Worm (Caenorhabditis elegans) whole organism, L1 larva: Measurements from ENCODE around the gene C18B2.4.

Experiments used
- dpl-1 ChIP-seq, 3 experiments: fragments of 150-350 bp in 2 of 3; sonication (generic microtip) in 1 of 3; optimal IDR thresholded peaks; 2 replicates each; lab custom pipeline; 2014 to 2017; ENCODE audit warnings: missing biosample characterization in 3 of 3, missing genetic modification characterization in 3 of 3, missing genetic modification reagents in 3 of 3
- egl-27 ChIP-seq, 2 experiments: fragments of 150-350 bp in 1 of 2; sonication (generic microtip); optimal IDR thresholded peaks; 3 replicates each; lab custom pipeline; 2017 to 2018; ENCODE audit warnings: missing biosample characterization in 2 of 2, missing genetic modification characterization in 2 of 2, missing genetic modification reagents in 2 of 2
- lsy-2 ChIP-seq, 2 experiments: fragments of 150-350 bp; optimal IDR thresholded peaks; 2 replicates each; lab custom pipeline; 2014; ENCODE audit warnings: missing biosample characterization in 2 of 2, missing genetic modification characterization in 2 of 2
- mdl-1 ChIP-seq, 2 experiments: fragments of 150-350 bp; optimal IDR thresholded peaks; 2 replicates each; lab custom pipeline; 2014 to 2017; ENCODE audit warnings: missing biosample characterization in 2 of 2, missing genetic modification characterization in 2 of 2, inconsistent platforms in 1 of 2
- snpc-4 ChIP-seq: fragments of 150-350 bp; optimal IDR thresholded peaks from 2 replicates; lab custom pipeline; 2014; ENCODE audit warnings: missing biosample characterization, missing genetic modification characterization
- unc-130 ChIP-seq: fragments of 150-350 bp; optimal IDR thresholded peaks from 2 replicates; lab custom pipeline; 2017; ENCODE audit warnings: missing biosample characterization, missing genetic modification characterization, inconsistent platforms

DNA sequence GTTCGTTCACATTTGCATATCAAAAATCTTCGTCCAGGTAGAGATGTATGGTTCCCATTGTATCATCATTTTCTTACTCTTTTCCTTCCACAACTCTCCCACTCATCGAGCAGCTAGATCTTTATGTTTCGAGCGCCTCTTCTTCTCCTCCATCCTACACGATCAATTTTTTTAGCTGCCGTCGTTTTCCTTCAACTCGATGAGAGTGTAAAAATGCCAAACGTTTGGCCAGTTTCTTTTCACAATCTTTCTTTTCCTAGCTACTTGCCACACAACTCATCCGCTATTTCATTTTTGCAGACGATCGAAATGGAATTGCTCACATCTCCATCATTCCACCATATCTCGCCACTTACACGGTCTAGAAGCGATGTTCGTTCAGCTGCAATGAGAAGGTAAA, 4.0 kb downstream of the C18B2.4 start, which contains the start of gene C18B2.3:
- TF ChIP-seq lsy-2 (tag; optimal IDR thresholded peaks at IDR 0.05; lab: Kevin White, UChicago) (no peak), snpc-4 (tag; lab: Kevin White, UChicago) (no peak), unc-130 (tag; lab: Kevin White, UChicago) (no peak), dpl-1 (GFP tag; optimal IDR thresholded peaks at IDR 0.05; lab: Kevin White, UChicago) (no peak), mdl-1 (tag; optimal IDR thresholded peaks at IDR 0.05; lab: Kevin White, UChicago) (no peak), egl-27 (tag; optimal IDR thresholded peaks at IDR 0.05; lab: Kevin White, UChicago) (no peak)
